Worm (Caenorhabditis elegans) whole organism, young adult: Measurements from ENCODE around the gene daf-7.

ENCODE experiments used
- B0035.1 ChIP-seq: sonication (generic microtip); optimal IDR thresholded peaks from 2 replicates; lab custom pipeline; 2016; ENCODE audit warnings: missing genetic modification characterization, mild to moderate bottlenecking, missing compliant biosample characterization, missing genotype, missing genetic modification reagents
- B0261.1 ChIP-seq: sonication (generic microtip); optimal IDR thresholded peaks from 2 replicates; lab custom pipeline; 2016; ENCODE audit warnings: mild to moderate bottlenecking, missing genetic modification characterization, moderate library complexity, missing compliant biosample characterization
- D2030.7 ChIP-seq: fragments of 200-800 bp; sonication (Bioruptor generic); IDR thresholded peaks from 2 replicates; pipeline ENCODE4 v1.3.6; 2022; ENCODE audit warnings: missing genetic modification reagents, missing genetic modification characterization, missing compliant biosample characterization
- F10E7.11 ChIP-seq: sonication (generic microtip); optimal IDR thresholded peaks from 2 replicates; lab custom pipeline; 2017; ENCODE audit warnings: mild to moderate bottlenecking, missing genetic modification characterization, moderate library complexity, missing compliant biosample characterization
- F22D6.2 ChIP-seq: sonication (generic microtip); optimal IDR thresholded peaks from 2 replicates; lab custom pipeline; 2016; ENCODE audit warnings: mild to moderate bottlenecking, missing genetic modification characterization, missing compliant biosample characterization
- F52B5.7 ChIP-seq: sonication (generic microtip); optimal IDR thresholded peaks from 2 replicates; lab custom pipeline; 2016; ENCODE audit warnings: mild to moderate bottlenecking, missing genetic modification characterization, missing compliant biosample characterization
- F55B11.4 ChIP-seq: sonication (generic microtip); optimal IDR thresholded peaks from 2 replicates; lab custom pipeline; 2016; ENCODE audit warnings: missing compliant biosample characterization, missing genetic modification characterization, borderline replicate concordance; ENCODE audit not compliant: insufficient read depth
- T07F8.4 ChIP-seq: sonication (generic microtip); optimal IDR thresholded peaks from 2 replicates; lab custom pipeline; 2016; ENCODE audit warnings: mild to moderate bottlenecking, missing genetic modification characterization, moderate library complexity, missing compliant biosample characterization
- T26A5.8 ChIP-seq: sonication (generic microtip); optimal IDR thresholded peaks from 2 replicates; lab custom pipeline; 2016; ENCODE audit warnings: missing genetic modification characterization, missing compliant biosample characterization
- Y67H2A.10 ChIP-seq: fragments of 200-800 bp; sonication (Bioruptor generic); conservative IDR thresholded peaks from 2 replicates; pipeline ENCODE4 v1.3.6; 2022; ENCODE audit warnings: missing genetic modification reagents, missing genetic modification characterization, missing compliant biosample characterization
- Y95B8A.8 ChIP-seq: fragments of 200-800 bp; sonication (Bioruptor generic); IDR thresholded peaks from 2 replicates; pipeline ENCODE4 v1.3.6; 2022; ENCODE audit warnings: missing genetic modification reagents, missing genetic modification characterization, missing compliant biosample characterization
- ZK185.1 ChIP-seq: sonication (generic microtip); optimal IDR thresholded peaks from 2 replicates; lab custom pipeline; 2016; ENCODE audit warnings: mild to moderate bottlenecking, missing genetic modification characterization, missing compliant biosample characterization; ENCODE audit not compliant: poor library complexity, severe bottlenecking
- akir-1 ChIP-seq: fragments of 200-800 bp; sonication (Bioruptor generic); optimal IDR thresholded peaks from 2 replicates; lab custom pipeline; 2018; ENCODE audit warnings: mild to moderate bottlenecking, missing genetic modification characterization, moderate library complexity, missing compliant biosample characterization
- atf-7 ChIP-seq: sonication (generic microtip); optimal IDR thresholded peaks from 2 replicates; lab custom pipeline; 2017; ENCODE audit warnings: mild to moderate bottlenecking, missing genetic modification characterization, missing compliant biosample characterization
- cebp-2 ChIP-seq: fragments of 200-800 bp; sonication (Bioruptor generic); IDR thresholded peaks from 2 replicates; pipeline ENCODE4 v1.3.6; 2022; ENCODE audit warnings: missing genetic modification characterization, missing compliant biosample characterization
- ceh-40 ChIP-seq: fragments of 200-800 bp; sonication (Bioruptor generic); IDR thresholded peaks from 2 replicates; pipeline ENCODE4 v1.3.6; 2022; ENCODE audit warnings: missing genetic modification characterization, missing compliant biosample characterization
- die-1 ChIP-seq: sonication (generic microtip); optimal IDR thresholded peaks from 2 replicates; lab custom pipeline; 2016; ENCODE audit warnings: missing genotype, mild to moderate bottlenecking, missing genetic modification characterization, missing compliant biosample characterization
- dox-1 ChIP-seq: fragments of 200-800 bp; sonication (Bioruptor generic); IDR thresholded peaks from 2 replicates; pipeline ENCODE4 v1.3.6; 2022; ENCODE audit warnings: missing genetic modification reagents, missing genetic modification characterization, missing compliant biosample characterization
- dpff-1 ChIP-seq: sonication (generic microtip); optimal IDR thresholded peaks from 2 replicates; lab custom pipeline; 2017; ENCODE audit warnings: mild to moderate bottlenecking, missing genetic modification characterization, missing compliant biosample characterization
- dpl-1 ChIP-seq: fragments of 150-350 bp; optimal IDR thresholded peaks from 2 replicates; lab custom pipeline; 2014; ENCODE audit warnings: missing biosample characterization, missing genetic modification reagents, missing genetic modification characterization
- egl-44 ChIP-seq: fragments of 200-800 bp; sonication (Bioruptor generic); IDR thresholded peaks from 2 replicates; pipeline ENCODE4 v1.3.6; 2022; ENCODE audit warnings: missing genetic modification reagents, missing genetic modification characterization, missing compliant biosample characterization
- egrh-3 ChIP-seq: fragments of 200-800 bp; sonication (Bioruptor generic); IDR thresholded peaks from 2 replicates; pipeline ENCODE4 v1.3.6; 2022; ENCODE audit warnings: missing genetic modification reagents, missing genetic modification characterization, missing compliant biosample characterization
- fkh-3 ChIP-seq: sonication (generic microtip); optimal IDR thresholded peaks from 2 replicates; lab custom pipeline; 2016; ENCODE audit warnings: mild to moderate bottlenecking, missing genetic modification characterization, missing compliant biosample characterization
- gei-17 ChIP-seq: fragments of 200-800 bp; sonication (Bioruptor generic); optimal IDR thresholded peaks from 2 replicates; lab custom pipeline; 2018; ENCODE audit warnings: mild to moderate bottlenecking, missing genetic modification characterization, missing compliant biosample characterization
- hlh-26 ChIP-seq: fragments of 200-800 bp; sonication (Bioruptor generic); conservative IDR thresholded peaks from 2 replicates; pipeline ENCODE4 v1.3.6; 2022; ENCODE audit warnings: missing genetic modification reagents, missing genetic modification characterization, missing compliant biosample characterization
- hmg-1.2 ChIP-seq: fragments of 200-800 bp; sonication (Bioruptor generic); IDR thresholded peaks from 2 replicates; pipeline ENCODE4 v1.3.6; 2022; ENCODE audit warnings: missing genetic modification reagents, missing genetic modification characterization, missing compliant biosample characterization
- let-526 ChIP-seq: fragments of 200-800 bp; sonication (Bioruptor generic); IDR thresholded peaks from 2 replicates; pipeline ENCODE4 v1.3.6; 2022; ENCODE audit warnings: missing genetic modification reagents, missing genetic modification characterization, missing compliant biosample characterization
- lin-40 ChIP-seq: sonication (generic microtip); optimal IDR thresholded peaks from 2 replicates; lab custom pipeline; 2016; ENCODE audit warnings: missing genetic modification characterization, mild to moderate bottlenecking, missing compliant biosample characterization, missing genotype, missing genetic modification reagents
- lsy-27 ChIP-seq: sonication (generic microtip); optimal IDR thresholded peaks from 2 replicates; lab custom pipeline; 2017; ENCODE audit warnings: missing genetic modification characterization, mild to moderate bottlenecking, missing compliant biosample characterization, antibody characterized with exemption, missing genotype, borderline replicate concordance; ENCODE audit not compliant: insufficient read depth
- madf-3 ChIP-seq: fragments of 200-800 bp; sonication (Bioruptor generic); IDR thresholded peaks from 2 replicates; pipeline ENCODE4 v1.3.6; 2022; ENCODE audit warnings: missing genetic modification reagents, missing genetic modification characterization, missing compliant biosample characterization
- mcd-1 ChIP-seq: fragments of 200-800 bp; sonication (Bioruptor generic); IDR thresholded peaks from 2 replicates; pipeline ENCODE4 v1.3.6; 2022; ENCODE audit warnings: missing genetic modification reagents, missing genetic modification characterization, missing compliant biosample characterization
- mel-28 ChIP-seq: sonication (generic microtip); optimal IDR thresholded peaks from 2 replicates; lab custom pipeline; 2016; ENCODE audit warnings: borderline replicate concordance, mild to moderate bottlenecking, missing genetic modification characterization, missing compliant biosample characterization
- nfya-1 ChIP-seq: sonication (generic microtip); optimal IDR thresholded peaks from 2 replicates; lab custom pipeline; 2017; ENCODE audit warnings: antibody characterized with exemption, missing compliant biosample characterization, missing genetic modification characterization, borderline replicate concordance; ENCODE audit not compliant: insufficient read depth
- nfya-2 ChIP-seq: fragments of 200-800 bp; sonication (Bioruptor generic); IDR thresholded peaks from 2 replicates; pipeline ENCODE4 v1.3.6; 2022; ENCODE audit warnings: missing genetic modification reagents, missing genetic modification characterization, missing compliant biosample characterization
- nhr-120 ChIP-seq: fragments of 200-800 bp; sonication (Bioruptor generic); IDR thresholded peaks from 2 replicates; pipeline ENCODE4 v1.3.6; 2022; ENCODE audit warnings: missing genetic modification characterization, missing compliant biosample characterization
- nhr-90 ChIP-seq: sonication (generic microtip); optimal IDR thresholded peaks from 2 replicates; lab custom pipeline; 2016; ENCODE audit warnings: missing genotype, mild to moderate bottlenecking, missing genetic modification characterization, missing compliant biosample characterization
- rec-8 ChIP-seq, 2 experiments: sonication (generic microtip); optimal IDR thresholded peaks; 2 replicates each; lab custom pipeline; 2016; ENCODE audit warnings: mild to moderate bottlenecking in 2 of 2, missing genetic modification characterization in 2 of 2, missing genetic modification reagents in 2 of 2, missing genotype in 2 of 2, missing biosample characterization in 1 of 2, missing compliant biosample characterization in 1 of 2, moderate library complexity in 1 of 2
- repo-1 ChIP-seq: sonication (generic microtip); optimal IDR thresholded peaks from 2 replicates; lab custom pipeline; 2017; ENCODE audit warnings: mild to moderate bottlenecking, missing genetic modification characterization, missing compliant biosample characterization
- sdz-38 ChIP-seq: sonication (generic microtip); optimal IDR thresholded peaks from 2 replicates; lab custom pipeline; 2016; ENCODE audit warnings: missing genotype, missing genetic modification characterization, missing compliant biosample characterization
- sea-2 ChIP-seq: fragments of 200-800 bp; sonication (Bioruptor generic); IDR thresholded peaks from 2 replicates; pipeline ENCODE4 v1.3.6; 2022; ENCODE audit warnings: missing genetic modification characterization, missing compliant biosample characterization
- unc-62 ChIP-seq: fragments of 150-350 bp; optimal IDR thresholded peaks from 2 replicates; lab custom pipeline; 2014; ENCODE audit warnings: missing biosample characterization, missing genetic modification reagents, missing genetic modification characterization
- xnd-1 ChIP-seq: sonication (generic microtip); optimal IDR thresholded peaks from 2 replicates; lab custom pipeline; 2016; ENCODE audit warnings: missing genotype, missing genetic modification reagents, missing genetic modification characterization, missing compliant biosample characterization
- zfh-2 ChIP-seq: fragments of 200-800 bp; sonication (Bioruptor generic); conservative IDR thresholded peaks from 2 replicates; pipeline ENCODE4 v1.3.6; 2022; ENCODE audit warnings: missing genetic modification reagents, missing genetic modification characterization, missing compliant biosample characterization
- zim-3 ChIP-seq: sonication (generic microtip); optimal IDR thresholded peaks from 2 replicates; lab custom pipeline; 2017; ENCODE audit warnings: mild to moderate bottlenecking, missing genetic modification characterization, moderate library complexity, missing compliant biosample characterization
- ztf-18 ChIP-seq: sonication (generic microtip); optimal IDR thresholded peaks from 2 replicates; lab custom pipeline; 2016; ENCODE audit warnings: missing genotype, mild to moderate bottlenecking, missing genetic modification characterization, missing compliant biosample characterization
- ztf-25 ChIP-seq: fragments of 200-800 bp; sonication (Bioruptor generic); IDR thresholded peaks from 2 replicates; pipeline ENCODE4 v1.3.6; 2022; ENCODE audit warnings: missing genetic modification reagents, missing genetic modification characterization, missing compliant biosample characterization
- ztf-26 ChIP-seq: sonication (generic microtip); optimal IDR thresholded peaks from 2 replicates; lab custom pipeline; 2017; ENCODE audit warnings: missing genetic modification characterization, missing compliant biosample characterization
- ztf-6 ChIP-seq: fragments of 200-800 bp; sonication (Bioruptor generic); IDR thresholded peaks from 2 replicates; pipeline ENCODE4 v1.3.6; 2022; ENCODE audit warnings: missing genetic modification reagents, missing genetic modification characterization, missing compliant biosample characterization

Gene daf-7

ce11 chrIII:835713-836278, 24.2 kb downstream of the daf-7 start (continued):
- TF ChIP-seq lin-40 (tag; lab: Kevin White, UChicago) (peak; percentile 83), ztf-18 (tag; lab: Kevin White, UChicago) (no peak), B0035.1 (peak; percentile 87), atf-7 (tag; lab: Kevin White, UChicago) (peak; percentile 99), sea-2 (GFP tag; lab: Robert Waterston, UW) (no peak), F10E7.11 (tag; lab: Kevin White, UChicago) (peak; percentile 98), fkh-3 (peak; percentile 99), hlh-26 (no peak), ztf-6 (GFP tag; lab: Robert Waterston, UW) (peak; percentile 43; the same call in 1 of the 2 replicates), F22D6.2 (tag; lab: Kevin White, UChicago) (peak; percentile 73), madf-3 (GFP tag; lab: Robert Waterston, UW) (peak; percentile 94), unc-62 (GFP tag; lab: Kevin White, UChicago) (no peak), cebp-2 (GFP tag; lab: Robert Waterston, UW) (peak; percentile 86), ztf-26 (tag; lab: Kevin White, UChicago) (peak; percentile 88), Y67H2A.10 (GFP tag; lab: Robert Waterston, UW) (peak; percentile 86), dox-1 (GFP tag; lab: Robert Waterston, UW) (peak; percentile 92), mel-28 (tag; lab: Kevin White, UChicago) (peak; percentile 90), sdz-38 (no peak), dpff-1 (tag; lab: Kevin White, UChicago) (peak; percentile 100), egrh-3 (GFP tag; lab: Robert Waterston, UW) (peak; percentile 34; the same call in 1 of the 2 replicates), rec-8 (tag; optimal IDR thresholded peaks at IDR 0.05; lab: Kevin White, UChicago) (no peak), T07F8.4 (tag; lab: Kevin White, UChicago) (no peak), zfh-2 (peak; percentile 88), nfya-2 (GFP tag; lab: Robert Waterston, UW) (peak; percentile 93; the same call in 1 of the 2 replicates), zim-3 (tag; lab: Kevin White, UChicago) (peak; percentile 100), D2030.7 (GFP tag; lab: Robert Waterston, UW) (no peak), repo-1 (tag; lab: Kevin White, UChicago) (peak; percentile 99), gei-17 (GFP tag; lab: Kevin White, UChicago) (peak; percentile 83), hmg-1.2 (peak; percentile 74), dpl-1 (no peak), ztf-25 (GFP tag; lab: Robert Waterston, UW) (peak; percentile 92), T26A5.8 (tag; lab: Kevin White, UChicago) (peak; percentile 97), ZK185.1 (tag; lab: Kevin White, UChicago) (peak; percentile 61), xnd-1 (tag; lab: Kevin White, UChicago) (no peak), akir-1 (GFP tag; lab: Kevin White, UChicago) (peak; percentile 42), nfya-1 (tag; lab: Kevin White, UChicago) (no peak), let-526 (GFP tag; lab: Robert Waterston, UW) (no peak; the same call in none of the 2 replicates), F55B11.4 (tag; lab: Kevin White, UChicago) (no peak), die-1 (tag; lab: Kevin White, UChicago) (peak; percentile 54), B0261.1 (tag; lab: Kevin White, UChicago) (peak; percentile 44), mcd-1 (peak; percentile 86), F52B5.7 (peak; percentile 99), nhr-90 (tag; lab: Kevin White, UChicago) (peak; percentile 88), nhr-120 (GFP tag; lab: Robert Waterston, UW) (peak; percentile 92; the same call in 1 of the 2 replicates), lsy-27 (tag; lab: Kevin White, UChicago) (no peak), ceh-40 (GFP tag; lab: Robert Waterston, UW) (peak; percentile 94), egl-44 (GFP tag; lab: Robert Waterston, UW) (peak; percentile 92), Y95B8A.8 (GFP tag; lab: Robert Waterston, UW) (peak; percentile 91)
